Fruit fly (Drosophila melanogaster) S2 (cell line): Measurements from ENCODE around the gene CG7304.

Experiments
- CG8478 ChIP-seq: fragments of >200 bp; optimal IDR thresholded peaks from 2 replicates; lab custom pipeline; 2018
- CTCF ChIP-seq, 2 experiments: fragments of >200 bp; optimal IDR thresholded peaks; 2 replicates each; lab custom pipeline; 2018

Gene CG7304

DNA sequence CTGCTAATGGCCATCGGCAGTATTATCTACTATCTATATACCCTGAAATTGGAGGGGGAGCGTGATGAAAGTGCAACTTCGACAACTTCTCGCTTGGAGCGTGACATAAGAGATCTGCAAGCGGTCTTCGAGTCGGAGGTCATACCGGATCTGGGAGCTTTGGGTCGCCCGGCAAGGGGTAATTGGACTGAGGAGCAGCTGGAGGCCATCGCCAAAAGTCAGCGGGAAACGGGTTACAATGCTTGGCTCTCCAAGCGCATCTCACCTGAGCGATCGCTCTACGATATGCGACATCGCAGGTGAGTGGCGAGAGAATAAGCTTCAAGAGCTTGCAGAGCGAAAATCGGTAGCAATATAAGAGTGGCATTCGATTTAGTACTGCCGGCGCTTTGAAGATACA, 4.5 kb downstream of the CG7304 start:
- TF ChIP-seq CTCF (optimal IDR thresholded peaks at IDR 0.05; lab: Kevin White, UChicago), result no peak
- no peak for TF ChIP-seq CG8478 (lab: Kevin White, UChicago)

DNA sequence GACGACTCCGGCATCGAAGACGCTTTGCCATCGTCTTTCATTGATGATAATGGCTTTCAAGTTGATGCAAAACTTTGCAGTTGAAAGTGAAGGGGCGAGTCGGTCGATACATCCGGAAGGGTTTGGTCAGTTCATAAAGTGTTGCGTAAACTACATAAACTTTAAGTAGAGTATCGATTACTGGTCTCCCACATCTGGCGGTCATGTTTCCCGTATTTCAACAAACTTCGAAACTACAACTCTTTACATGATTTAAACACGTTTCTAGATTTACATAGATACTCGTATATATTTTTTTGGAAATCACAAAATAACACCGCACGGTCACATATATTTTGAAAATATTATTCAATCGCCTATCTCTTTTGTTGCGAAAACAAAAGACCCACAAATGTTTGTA, 8.3 kb downstream of the CG7304 start, which contains the start of gene CG34452:
CG34452 (minus strand) TSS at position 101 of the 400 bp plus-strand sequence.
- no peak for TF ChIP-seq CTCF (optimal IDR thresholded peaks at IDR 0.05; lab: Kevin White, UChicago)
- TF ChIP-seq CG8478 (lab: Kevin White, UChicago), result no peak

DNA sequence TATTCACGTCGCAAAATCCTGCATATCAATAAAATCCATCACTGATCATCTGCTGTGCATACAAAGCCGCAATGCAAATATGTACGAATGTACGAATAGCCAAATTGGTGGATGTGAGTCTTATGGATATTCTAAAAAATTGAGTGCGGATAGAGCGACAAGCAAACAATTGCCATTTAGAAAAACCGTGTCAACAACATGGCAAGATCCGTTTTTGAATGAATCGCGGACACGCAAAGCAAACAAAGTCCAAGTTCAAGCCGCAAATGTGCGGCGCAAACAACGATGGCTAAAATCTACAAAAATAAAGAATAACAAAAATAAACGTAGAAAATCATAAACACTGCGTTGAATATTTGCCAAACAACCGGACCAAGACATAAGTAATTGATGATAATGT, 10.0 kb downstream of the CG7304 start:
- TF ChIP-seq CG8478 (lab: Kevin White, UChicago) (no peak), CTCF (optimal IDR thresholded peaks at IDR 0.05; lab: Kevin White, UChicago) (no peak)

DNA sequence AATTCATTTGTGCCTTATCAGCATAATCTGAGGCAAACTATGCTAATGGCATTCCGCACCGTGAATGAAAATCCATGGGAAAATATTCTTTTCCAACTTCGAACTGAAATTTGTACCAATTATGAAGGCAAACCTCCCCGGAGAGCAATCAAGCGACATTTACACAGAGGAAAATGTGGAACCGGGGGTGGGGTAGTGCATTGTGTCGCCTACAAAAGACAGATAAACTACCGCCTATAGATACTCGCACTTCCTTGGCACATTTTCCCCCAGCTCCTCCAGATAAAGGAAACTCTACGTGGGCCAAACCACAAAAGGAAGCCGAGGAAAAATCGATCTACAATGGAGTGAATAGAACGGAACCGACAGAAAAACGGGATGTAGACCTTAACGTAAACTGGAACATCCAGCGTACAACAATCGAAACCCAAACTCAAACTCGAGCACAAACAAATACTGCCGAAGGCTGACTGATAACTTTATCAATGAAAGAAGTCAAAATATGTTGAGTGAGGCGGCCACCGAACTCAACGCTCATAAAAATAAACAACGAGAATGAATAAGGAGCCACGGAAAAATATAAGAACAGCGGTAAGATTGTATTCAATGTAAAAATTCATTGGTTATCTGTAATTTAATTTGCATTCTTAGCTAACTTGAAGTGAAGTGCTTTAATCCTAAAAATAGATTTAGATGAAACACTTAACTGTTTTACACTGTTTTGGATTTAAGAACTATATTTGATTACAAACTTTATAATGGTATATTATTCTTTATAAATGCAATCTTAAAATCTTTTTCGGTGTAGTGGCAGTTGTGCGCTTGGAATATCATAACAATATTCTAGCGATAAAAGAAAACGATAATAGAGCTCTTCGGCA, 11.4 kb downstream of the CG7304 start:
- TF ChIP-seq CG8478 (lab: Kevin White, UChicago), result no peak
- no peak for TF ChIP-seq CTCF (optimal IDR thresholded peaks at IDR 0.05; lab: Kevin White, UChicago)

DNA sequence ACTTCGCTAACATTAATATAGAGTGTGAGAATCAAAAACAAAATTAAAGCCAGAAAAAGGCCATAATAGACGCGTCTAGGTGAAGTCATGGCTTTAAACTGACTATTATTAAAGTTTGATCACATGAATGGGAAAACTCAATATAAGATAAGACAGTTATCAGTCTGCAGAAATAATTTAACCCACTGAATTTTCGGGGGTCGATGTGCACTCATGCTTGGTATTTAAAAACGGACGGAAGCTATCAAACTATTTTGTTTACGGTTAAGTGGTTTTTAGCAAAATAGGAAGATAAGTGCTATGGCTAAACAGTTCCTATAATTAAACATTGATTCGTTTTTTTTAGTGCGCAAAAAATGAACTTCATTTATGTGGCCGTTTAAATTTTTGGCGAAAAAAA, 12.4 kb downstream of the CG7304 start, which contains the start of gene CG34451:
CG34451 (minus strand) TSS at position 101 of the 400 bp plus-strand sequence.
- TF ChIP-seq CG8478 (lab: Kevin White, UChicago) (no peak), CTCF (optimal IDR thresholded peaks at IDR 0.05; lab: Kevin White, UChicago) (no peak)

DNA sequence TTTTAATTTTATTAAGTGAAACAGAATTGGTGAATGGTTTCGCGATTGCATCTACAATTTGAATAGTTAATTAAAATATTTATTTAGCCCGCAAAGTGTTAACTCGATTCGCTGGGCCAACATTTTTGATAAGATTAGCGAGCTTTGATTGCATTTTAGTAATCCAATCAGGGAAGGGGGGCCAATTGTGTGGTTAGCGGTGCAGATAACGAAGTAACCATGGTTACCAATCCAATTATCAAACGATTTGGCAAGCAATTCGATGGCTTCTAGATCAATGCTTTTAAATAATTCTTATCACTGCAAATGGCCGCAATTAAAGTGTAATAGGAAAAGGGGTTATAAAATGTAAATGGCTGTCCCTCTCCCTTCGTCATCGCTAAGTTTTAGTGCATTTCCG, 12.9 kb downstream of the CG7304 start:
- TF ChIP-seq CTCF (optimal IDR thresholded peaks at IDR 0.05; lab: Kevin White, UChicago) (no peak), CG8478 (lab: Kevin White, UChicago) (no peak)

DNA sequence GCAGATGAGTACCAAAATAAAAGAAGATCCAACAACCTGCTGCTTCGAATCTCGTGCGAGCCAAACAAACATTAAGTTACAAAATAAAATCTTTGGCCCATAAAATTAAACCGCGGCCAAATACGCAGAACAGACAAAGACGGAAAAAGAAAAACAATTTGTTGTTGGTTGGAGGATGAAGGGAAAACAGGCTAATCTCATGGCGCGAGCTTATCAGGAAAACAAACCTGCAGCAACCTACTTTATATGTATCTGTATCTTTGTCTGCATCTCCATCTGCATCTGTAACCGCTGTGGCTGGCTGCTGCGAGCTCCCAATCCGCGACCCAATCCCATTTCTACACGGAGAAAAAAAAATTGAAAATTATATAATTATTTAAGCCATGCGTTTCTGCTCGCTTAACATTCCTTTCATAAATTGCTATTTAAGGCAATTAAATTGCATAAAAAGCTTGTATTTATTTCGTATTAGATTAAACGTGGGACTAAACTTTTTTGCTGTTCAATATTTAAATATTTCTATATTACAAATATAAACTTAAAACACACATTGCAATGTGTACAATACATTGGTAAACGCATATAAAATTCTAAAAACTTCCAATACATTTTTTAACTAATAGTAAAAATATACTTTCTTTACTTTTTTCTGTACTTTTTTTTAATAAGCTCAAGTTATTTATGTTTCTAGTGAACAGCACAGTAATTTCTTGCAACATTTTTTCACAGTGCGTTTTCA, 13.4 kb downstream of the CG7304 start:
- TF ChIP-seq CG8478 (lab: Kevin White, UChicago) (no peak), CTCF (optimal IDR thresholded peaks at IDR 0.05; lab: Kevin White, UChicago) (no peak)

DNA sequence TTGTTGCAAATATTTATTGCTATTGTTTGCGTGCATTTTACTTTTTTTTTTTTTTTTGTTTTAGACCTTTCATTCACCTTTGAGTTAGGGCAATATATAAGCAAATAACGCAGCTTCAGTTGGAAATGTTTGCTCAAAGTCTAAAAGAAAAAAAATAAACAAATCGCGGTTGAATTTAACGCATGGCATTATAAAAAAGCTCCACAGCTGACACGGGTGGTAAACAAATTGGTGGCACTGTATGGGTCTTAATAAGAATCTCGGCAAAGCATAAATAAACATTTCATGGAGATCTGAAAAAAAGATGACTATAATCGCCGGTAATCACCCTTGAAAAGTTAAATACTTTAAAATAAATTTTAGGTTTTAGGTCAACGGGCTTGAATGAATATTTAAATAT, 14.9 kb downstream of the CG7304 start:
- TF ChIP-seq CTCF (optimal IDR thresholded peaks at IDR 0.05; lab: Kevin White, UChicago) (no peak), CG8478 (lab: Kevin White, UChicago) (no peak)

DNA sequence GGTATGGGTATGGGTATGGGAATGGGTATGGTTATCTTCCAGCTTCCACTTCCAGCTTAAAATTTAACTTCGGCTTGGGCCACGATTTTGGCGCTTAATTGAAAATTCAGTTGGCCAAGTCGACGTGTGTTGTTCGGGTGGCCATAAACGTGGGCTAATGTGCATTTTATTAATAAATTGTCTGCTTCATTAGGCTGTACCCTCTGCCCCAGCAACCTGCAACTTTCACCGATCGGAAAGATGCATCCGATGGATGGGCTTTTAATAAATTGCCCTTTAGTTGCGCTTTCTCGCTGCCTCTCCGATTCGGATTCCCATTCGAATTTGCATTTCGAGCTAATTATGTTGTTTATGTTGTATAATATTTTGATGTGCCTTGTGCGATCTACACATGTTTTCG, 15.7 kb downstream of the CG7304 start:
- TF ChIP-seq CG8478 (lab: Kevin White, UChicago), result no peak
- TF ChIP-seq CTCF (optimal IDR thresholded peaks at IDR 0.05; lab: Kevin White, UChicago), result no peak

DNA sequence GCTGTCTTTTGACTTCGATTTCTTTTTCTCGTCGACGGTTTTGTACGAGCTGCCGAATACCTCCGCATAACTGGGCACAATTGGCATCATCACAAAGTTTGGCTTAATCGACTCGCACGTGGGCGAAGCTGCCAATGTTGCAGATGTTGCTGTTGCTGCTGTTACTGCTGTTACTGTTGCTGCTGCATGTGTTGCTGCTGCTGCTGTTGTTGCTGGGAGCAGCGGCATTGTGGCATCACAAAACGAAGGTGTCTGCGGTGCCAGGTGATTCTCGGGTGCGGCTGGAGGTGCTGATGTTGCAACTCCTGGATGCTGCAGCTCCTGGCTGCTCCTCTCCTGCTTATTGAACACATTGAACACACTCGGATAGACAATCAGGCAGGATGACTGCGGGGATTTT, 18.4 kb downstream of the CG7304 start:
- TF ChIP-seq CTCF (optimal IDR thresholded peaks at IDR 0.05; lab: Kevin White, UChicago), result no peak

DNA sequence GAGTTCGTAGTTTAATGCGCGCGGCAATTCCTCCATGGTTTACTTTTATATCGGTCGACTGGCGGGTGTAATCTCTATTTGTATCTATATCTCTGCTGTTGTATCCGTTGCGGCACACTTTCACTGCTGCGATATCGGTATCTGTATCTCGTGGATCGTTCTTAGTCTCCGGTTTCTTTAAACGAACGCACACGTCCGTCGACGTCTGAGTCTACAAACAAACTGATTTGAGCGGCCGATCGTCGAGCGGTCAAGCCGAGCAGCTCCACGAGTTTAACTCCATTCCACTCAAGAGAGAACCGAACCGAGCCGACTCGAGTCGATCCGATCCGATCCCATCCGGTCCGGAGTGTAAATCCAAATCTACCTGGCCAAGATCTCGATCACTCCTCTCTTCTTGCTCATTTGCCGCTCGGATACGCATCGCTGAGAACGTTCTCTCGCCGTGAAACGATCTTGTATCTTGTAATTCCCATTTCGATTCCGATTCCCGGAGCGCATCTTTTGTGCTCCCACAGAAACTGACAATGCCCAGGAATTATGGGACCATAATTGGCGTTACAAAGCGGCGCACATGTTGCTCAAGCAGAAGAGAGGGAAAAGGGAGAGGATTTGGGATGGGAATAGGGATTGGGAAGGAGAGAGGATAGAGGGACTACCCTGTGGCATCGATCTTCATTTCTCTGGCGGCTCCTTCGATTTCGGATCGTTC, 20.3 kb downstream of the CG7304 start, which contains the start of gene comm2:
comm2 (minus strand) TSS at position 225 of the 712 bp plus-strand sequence.
- TF ChIP-seq CTCF (optimal IDR thresholded peaks at IDR 0.05; lab: Kevin White, UChicago) (no peak), CG8478 (lab: Kevin White, UChicago) (no peak)

DNA sequence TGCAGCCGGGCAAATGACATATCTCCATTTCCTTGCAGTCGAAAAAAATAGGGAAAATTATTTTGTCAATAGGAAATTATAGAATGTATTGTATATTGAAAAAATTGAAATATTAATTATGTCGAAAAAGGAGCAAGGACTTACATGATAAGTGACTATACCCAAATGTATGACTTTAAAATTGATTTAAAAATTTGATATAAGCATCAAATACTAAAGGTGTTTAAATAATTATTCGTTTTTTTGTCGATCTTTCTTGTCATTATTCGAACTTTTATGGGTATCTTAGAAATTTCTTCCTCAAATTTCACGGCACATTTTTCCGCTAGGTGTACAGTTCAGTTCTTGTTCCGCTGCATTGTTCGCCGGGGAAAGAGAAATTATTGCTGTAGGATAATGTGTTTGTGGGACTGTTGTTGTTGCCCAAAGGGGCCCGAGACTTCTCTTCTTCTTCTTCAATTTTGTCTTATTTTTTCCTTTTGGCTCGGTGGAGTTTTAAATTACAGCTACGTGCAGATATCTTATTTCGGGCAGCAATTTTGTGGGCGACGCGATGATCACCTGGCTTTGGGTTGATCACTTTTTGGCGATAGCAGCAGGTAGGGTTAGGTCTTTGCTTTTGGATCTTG, 20.9 kb downstream of the CG7304 start:
- TF ChIP-seq CTCF (optimal IDR thresholded peaks at IDR 0.05; lab: Kevin White, UChicago), result no peak
- TF ChIP-seq CG8478 (lab: Kevin White, UChicago), result no peak

DNA sequence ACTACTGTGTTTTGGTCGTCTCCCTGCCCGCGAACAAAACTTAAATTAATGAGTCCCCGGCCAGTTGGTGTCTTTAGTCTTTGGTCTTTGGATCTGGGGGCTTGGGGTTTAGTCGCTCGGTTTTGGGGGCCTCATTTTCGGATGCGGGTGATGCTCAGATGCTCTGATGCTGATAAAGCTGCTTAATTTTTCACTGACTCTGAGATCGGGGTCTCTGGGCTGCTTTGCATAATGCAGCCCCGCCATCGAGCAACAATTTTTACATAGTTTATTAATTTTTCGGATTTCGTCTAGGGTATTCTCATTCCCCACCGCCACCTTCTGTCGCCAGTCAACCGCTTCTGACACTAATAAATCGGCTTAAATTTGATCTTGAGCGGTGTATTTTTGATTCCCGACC, 22.7 kb downstream of the CG7304 start:
- TF ChIP-seq CG8478 (lab: Kevin White, UChicago), result no peak
- no peak for TF ChIP-seq CTCF (optimal IDR thresholded peaks at IDR 0.05; lab: Kevin White, UChicago)
